Worm (Caenorhabditis elegans) whole organism, L4 larva: ENCODE data around the gene hsp-12.6.
A peak's percentile ranks its signal among the peaks of the same experiment; 100 is the strongest.

Experiments used
- D1046.2 ChIP-seq: fragments of 200-800 bp; sonication (Bioruptor generic); IDR thresholded peaks from 2 replicates; pipeline ENCODE4 v1.3.6; 2022; ENCODE audit warnings: missing genetic modification characterization, missing compliant biosample characterization
- F44E2.7 ChIP-seq: fragments of 200-800 bp; sonication (Bioruptor generic); IDR thresholded peaks from 2 replicates; pipeline ENCODE4 v2.1.2; 2022; ENCODE audit warnings: missing genetic modification characterization, missing compliant biosample characterization
- R02D3.7 ChIP-seq: fragments of 150-350 bp; sonication (generic microtip); optimal IDR thresholded peaks from 3 replicates; lab custom pipeline; 2014; ENCODE audit warnings: missing biosample characterization, missing genetic modification characterization
- T20F7.1 ChIP-seq: fragments of 200-800 bp; sonication (Bioruptor generic); optimal IDR thresholded peaks from 2 replicates; lab custom pipeline; 2018; ENCODE audit warnings: mild to moderate bottlenecking, missing genetic modification characterization, missing compliant biosample characterization
- Y48G9A.11 ChIP-seq: fragments of 200-800 bp; sonication (Bioruptor generic); IDR thresholded peaks from 2 replicates; pipeline ENCODE4 v1.3.6; 2022; ENCODE audit warnings: missing genetic modification reagents, missing genetic modification characterization, missing compliant biosample characterization
- aha-1 ChIP-seq: fragments of 150-350 bp; peaks from one replicate; lab custom pipeline; 2014; ENCODE audit warnings: missing biosample characterization, missing genetic modification characterization
- aly-2 ChIP-seq: sonication (generic microtip); optimal IDR thresholded peaks from 2 replicates; lab custom pipeline; 2018; ENCODE audit warnings: missing biosample characterization, missing genetic modification characterization
- attf-4 ChIP-seq: sonication (generic microtip); optimal IDR thresholded peaks from 3 replicates; lab custom pipeline; 2017; ENCODE audit warnings: missing biosample characterization, missing genetic modification characterization
- ceh-28 ChIP-seq: fragments of 150-350 bp; optimal IDR thresholded peaks from 2 replicates; lab custom pipeline; 2014; ENCODE audit warnings: missing biosample characterization, missing genetic modification reagents, missing genetic modification characterization
- ceh-32 ChIP-seq: sonication (generic microtip); optimal IDR thresholded peaks from 2 replicates; lab custom pipeline; 2016; ENCODE audit warnings: mild to moderate bottlenecking, missing genetic modification characterization, missing compliant biosample characterization; ENCODE audit not compliant: poor library complexity
- ceh-44 ChIP-seq: fragments of 200-800 bp; sonication (Bioruptor generic); IDR thresholded peaks from 2 replicates; pipeline ENCODE4 v1.3.6; 2022; ENCODE audit warnings: missing genetic modification reagents, missing genetic modification characterization, missing compliant biosample characterization
- ceh-82 ChIP-seq: sonication (generic microtip); optimal IDR thresholded peaks from 2 replicates; lab custom pipeline; 2017; ENCODE audit warnings: missing biosample characterization, missing genetic modification characterization
- ces-1 ChIP-seq: fragments of 150-350 bp; sonication (generic microtip); optimal IDR thresholded peaks from 4 replicates; lab custom pipeline; 2014; ENCODE audit warnings: missing biosample characterization, missing genetic modification reagents, missing genetic modification characterization
- ctbp-1 ChIP-seq: fragments of 200-800 bp; sonication (Bioruptor generic); IDR thresholded peaks from 2 replicates; pipeline ENCODE4 v1.3.6; 2022; ENCODE audit warnings: missing genetic modification reagents, missing genetic modification characterization, missing compliant biosample characterization
- daf-19 ChIP-seq: fragments of 200-800 bp; sonication (Bioruptor generic); conservative IDR thresholded peaks from 2 replicates; pipeline ENCODE4 v1.3.6; 2022; ENCODE audit warnings: missing genetic modification characterization, missing compliant biosample characterization
- daf-8 ChIP-seq: fragments of 200-800 bp; sonication (Bioruptor generic); IDR thresholded peaks from 2 replicates; pipeline ENCODE4 v1.3.6; 2022; ENCODE audit warnings: missing genetic modification characterization, missing compliant biosample characterization
- dmd-6 ChIP-seq: fragments of 200-800 bp; sonication (Bioruptor generic); IDR thresholded peaks from 2 replicates; pipeline ENCODE4 v1.3.6; 2022; ENCODE audit warnings: missing genetic modification reagents, missing genetic modification characterization, missing compliant biosample characterization
- dmd-8 ChIP-seq: fragments of 200-800 bp; sonication (Bioruptor generic); IDR thresholded peaks from 2 replicates; pipeline ENCODE4 v1.3.6; 2022; ENCODE audit warnings: missing genetic modification characterization, missing compliant biosample characterization
- dpl-1 ChIP-seq: fragments of 150-350 bp; optimal IDR thresholded peaks from 2 replicates; lab custom pipeline; 2014; ENCODE audit warnings: missing biosample characterization, missing genetic modification reagents, missing genetic modification characterization
- egl-43 ChIP-seq: fragments of 200-800 bp; sonication (Bioruptor generic); IDR thresholded peaks from 2 replicates; pipeline ENCODE4 v1.3.6; 2022; ENCODE audit warnings: missing genetic modification reagents, missing genetic modification characterization, missing compliant biosample characterization
- fos-1 ChIP-seq: fragments of 150-350 bp; optimal IDR thresholded peaks from 2 replicates; lab custom pipeline; 2014; ENCODE audit warnings: missing biosample characterization, missing genetic modification characterization
- gei-8 ChIP-seq: fragments of 200-800 bp; sonication (Bioruptor generic); optimal IDR thresholded peaks from 2 replicates; lab custom pipeline; 2018; ENCODE audit warnings: mild to moderate bottlenecking, missing genetic modification characterization, missing compliant biosample characterization
- hlh-30 ChIP-seq: sonication (generic microtip); optimal IDR thresholded peaks from 2 replicates; lab custom pipeline; 2017; ENCODE audit warnings: antibody characterized with exemption, mild to moderate bottlenecking, missing genetic modification characterization, missing compliant biosample characterization; ENCODE audit not compliant: insufficient read depth
- lin-13 ChIP-seq: fragments of 150-350 bp; optimal IDR thresholded peaks from 2 replicates; lab custom pipeline; 2014; ENCODE audit warnings: missing biosample characterization, missing genetic modification reagents, missing genetic modification characterization
- lin-15B ChIP-seq: fragments of 150-350 bp; sonication (generic microtip); optimal IDR thresholded peaks from 3 replicates; lab custom pipeline; 2014; ENCODE audit warnings: missing biosample characterization, missing genetic modification characterization
- lin-29 ChIP-seq: fragments of 200-800 bp; sonication (Bioruptor generic); IDR thresholded peaks from 2 replicates; pipeline ENCODE4 v1.3.6; 2022; ENCODE audit warnings: missing genetic modification reagents, missing genetic modification characterization, missing compliant biosample characterization
- lin-38 ChIP-seq: fragments of 200-800 bp; sonication (Bioruptor generic); IDR thresholded peaks from 2 replicates; pipeline ENCODE4 v1.3.6; 2022; ENCODE audit warnings: missing genetic modification reagents, missing genetic modification characterization, missing compliant biosample characterization
- lir-3 ChIP-seq: sonication (generic microtip); optimal IDR thresholded peaks from 2 replicates; lab custom pipeline; 2016; ENCODE audit warnings: mild to moderate bottlenecking, missing genetic modification characterization, missing compliant biosample characterization
- madf-5 ChIP-seq, 2 experiments: fragments of 200-800 bp; sonication (Bioruptor generic); IDR thresholded peaks; 2 replicates each; pipeline ENCODE4 v1.3.6; 2022; ENCODE audit warnings: missing compliant biosample characterization in 2 of 2, missing genetic modification characterization in 2 of 2
- madf-9 ChIP-seq: fragments of 200-800 bp; sonication (Bioruptor generic); conservative IDR thresholded peaks from 2 replicates; pipeline ENCODE4 v1.3.6; 2022; ENCODE audit warnings: missing genetic modification reagents, missing genetic modification characterization, missing compliant biosample characterization
- mdl-1 ChIP-seq, 2 experiments: fragments of 150-350 bp in 1 of 2; sonication (generic microtip) in 1 of 2; optimal IDR thresholded peaks; 2 replicates each; lab custom pipeline; 2014 to 2017; ENCODE audit warnings: missing biosample characterization in 2 of 2, missing genetic modification characterization in 2 of 2
- nhr-237 ChIP-seq: sonication (generic microtip); optimal IDR thresholded peaks from 2 replicates; lab custom pipeline; 2017; ENCODE audit warnings: missing biosample characterization, missing genetic modification characterization
- nhr-25 ChIP-seq: sonication (generic microtip); optimal IDR thresholded peaks from 2 replicates; lab custom pipeline; 2017; ENCODE audit warnings: missing genetic modification characterization, mild to moderate bottlenecking, missing compliant biosample characterization, antibody characterized with exemption, moderate library complexity, borderline replicate concordance; ENCODE audit not compliant: insufficient read depth
- nhr-41 ChIP-seq: fragments of 200-800 bp; sonication (Bioruptor generic); IDR thresholded peaks from 2 replicates; pipeline ENCODE4 v1.3.6; 2022; ENCODE audit warnings: missing genetic modification reagents, missing genetic modification characterization, missing compliant biosample characterization
- nhr-48 ChIP-seq: sonication (generic microtip); optimal IDR thresholded peaks from 2 replicates; lab custom pipeline; 2016; ENCODE audit warnings: mild to moderate bottlenecking, missing genetic modification characterization, missing compliant biosample characterization
- nhr-6 ChIP-seq: fragments of 150-350 bp; optimal IDR thresholded peaks from 2 replicates; lab custom pipeline; 2014; ENCODE audit warnings: missing biosample characterization, missing genetic modification characterization
- pha-4 ChIP-seq, 2 experiments: fragments of 150-350 bp in 1 of 2; fragments of 200-800 bp in 1 of 2; sonication (Bioruptor generic) in 1 of 2; IDR thresholded peaks in 1 of 2; optimal IDR thresholded peaks in 1 of 2; 2 replicates each; pipeline versions ENCODE4 v1.3.6 to Lab custom; 2014 to 2022; ENCODE audit warnings: missing genetic modification characterization in 2 of 2, missing genetic modification reagents in 2 of 2, missing biosample characterization in 1 of 2, missing compliant biosample characterization in 1 of 2
- saeg-2 ChIP-seq: fragments of 200-800 bp; sonication (Bioruptor generic); IDR thresholded peaks from 2 replicates; pipeline ENCODE4 v1.3.6; 2022; ENCODE audit warnings: missing genetic modification reagents, missing genetic modification characterization, missing compliant biosample characterization
- sdz-12 ChIP-seq: fragments of 200-800 bp; sonication (Bioruptor generic); optimal IDR thresholded peaks from 2 replicates; lab custom pipeline; 2018; ENCODE audit warnings: mild to moderate bottlenecking, missing genetic modification characterization, missing compliant biosample characterization
- snpc-1.2 ChIP-seq: fragments of 200-800 bp; sonication (Bioruptor generic); IDR thresholded peaks from 2 replicates; pipeline ENCODE4 v1.3.6; 2022; ENCODE audit warnings: missing genetic modification reagents, missing genetic modification characterization, missing compliant biosample characterization
- spr-3 ChIP-seq: fragments of 200-800 bp; sonication (Bioruptor generic); optimal IDR thresholded peaks from 2 replicates; lab custom pipeline; 2018; ENCODE audit warnings: mild to moderate bottlenecking, missing genetic modification characterization, missing compliant biosample characterization
- tag-97 ChIP-seq: fragments of 200-800 bp; sonication (Bioruptor generic); IDR thresholded peaks from 2 replicates; pipeline ENCODE4 v1.3.6; 2022; ENCODE audit warnings: missing genetic modification characterization, missing compliant biosample characterization
- unc-130 ChIP-seq: sonication (generic microtip); optimal IDR thresholded peaks from 2 replicates; lab custom pipeline; 2016; ENCODE audit warnings: missing genetic modification reagents, missing genetic modification characterization, missing compliant biosample characterization
- unc-39 ChIP-seq: sonication (generic microtip); optimal IDR thresholded peaks from 2 replicates; lab custom pipeline; 2017; ENCODE audit warnings: missing biosample characterization, missing genetic modification characterization
- unc-62 ChIP-seq, 3 experiments: fragments of 150-350 bp in 1 of 3; sonication (generic microtip); optimal IDR thresholded peaks in 2 of 3; peaks in 1 of 3; 1 replicate in 1 of 3; 2 replicates in 2 of 3; lab custom pipeline; 2014 to 2017; ENCODE audit warnings: missing biosample characterization in 3 of 3, missing genetic modification characterization in 3 of 3, missing genetic modification reagents in 3 of 3, missing genotype in 1 of 3
- vab-7 ChIP-seq: fragments of 200-800 bp; sonication (Bioruptor generic); IDR thresholded peaks from 2 replicates; pipeline ENCODE4 v1.3.6; 2022; ENCODE audit warnings: missing genetic modification reagents, missing genetic modification characterization, missing compliant biosample characterization
- zfp-2 ChIP-seq: sonication (generic microtip); optimal IDR thresholded peaks from 2 replicates; lab custom pipeline; 2016; ENCODE audit warnings: mild to moderate bottlenecking, missing genetic modification characterization, missing compliant biosample characterization
- zip-2 ChIP-seq: fragments of 150-350 bp; optimal IDR thresholded peaks from 2 replicates; lab custom pipeline; 2014; ENCODE audit warnings: missing biosample characterization, missing genetic modification characterization
- ztf-11 ChIP-seq: fragments of 150-350 bp; optimal IDR thresholded peaks from 2 replicates; lab custom pipeline; 2014; ENCODE audit warnings: missing biosample characterization, missing genetic modification characterization
- ztf-7 ChIP-seq: fragments of 150-350 bp; optimal IDR thresholded peaks from 2 replicates; lab custom pipeline; 2014; ENCODE audit warnings: missing biosample characterization, missing genetic modification characterization

Gene hsp-12.6

DNA sequence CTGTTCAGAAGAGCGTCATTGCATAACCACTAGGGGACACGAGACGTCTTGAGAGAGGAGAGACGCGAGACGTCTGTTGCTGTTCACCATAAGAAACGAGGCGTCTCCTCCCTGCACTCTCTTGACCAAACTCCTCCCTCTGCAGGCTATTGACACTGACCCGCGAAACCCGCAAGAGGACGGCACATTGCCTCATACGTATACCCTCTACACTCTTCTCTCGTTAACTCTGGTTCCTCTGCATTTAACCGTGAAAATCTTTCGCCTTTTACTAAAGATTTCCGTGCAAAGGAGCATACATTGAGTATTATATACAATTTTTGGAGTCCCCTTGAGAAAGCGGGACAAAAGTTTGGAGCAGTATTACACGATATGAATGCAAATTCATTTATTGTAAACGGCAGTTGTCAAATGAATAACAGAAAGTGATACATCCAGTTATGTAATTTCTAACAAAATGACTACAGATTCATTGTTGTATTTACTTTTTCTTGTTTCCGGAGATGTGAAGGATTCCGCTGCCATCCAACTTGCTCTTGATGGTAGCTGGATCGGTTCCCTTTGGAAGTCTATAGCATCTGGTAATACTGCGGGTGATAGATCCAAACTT is 2.5 kb downstream of the hsp-12.6 start (continued):
- TF ChIP-seq T20F7.1 (GFP tag; lab: Kevin White, UChicago) (peak; percentile 87), zip-2 (tag; lab: Kevin White, UChicago) (peak; percentile 74), unc-62 (GFP tag; optimal IDR thresholded peaks at IDR 0.05 in 1 of 2; lab: Kevin White, UChicago) (peak; percentile 42 to 98), unc-62 (tag; optimal IDR thresholded peaks at IDR 0.05; lab: Kevin White, UChicago) (no peak), Y48G9A.11 (peak; percentile 67), spr-3 (GFP tag; lab: Kevin White, UChicago) (peak; percentile 55), tag-97 (GFP tag; lab: Robert Waterston, UW) (no peak), F44E2.7 (no peak), fos-1 (tag; lab: Kevin White, UChicago) (no peak), saeg-2 (GFP tag; lab: Robert Waterston, UW) (no peak), ceh-32 (tag; lab: Kevin White, UChicago) (peak; percentile 53), nhr-6 (tag; lab: Kevin White, UChicago) (peak; percentile 80), dmd-8 (GFP tag; lab: Robert Waterston, UW) (no peak), lin-13 (peak; percentile 91), ztf-7 (tag; lab: Kevin White, UChicago) (peak; percentile 63), dmd-6 (peak; percentile 90), unc-130 (GFP tag; lab: Kevin White, UChicago) (peak; percentile 78), madf-9 (GFP tag; lab: Robert Waterston, UW) (peak; percentile 46; the same call in 1 of the 2 replicates), nhr-41 (GFP tag; lab: Robert Waterston, UW) (no peak), daf-19 (GFP tag; lab: Robert Waterston, UW) (peak; percentile 72; the same call in 1 of the 2 replicates), lin-29 (no peak), daf-8 (no peak), gei-8 (peak; percentile 80), attf-4 (no peak), ceh-82 (no peak), aly-2 (tag; lab: Kevin White, UChicago) (no peak), R02D3.7 (tag; lab: Kevin White, UChicago) (no peak), ctbp-1 (GFP tag; lab: Robert Waterston, UW) (peak; percentile 89), hlh-30 (tag; lab: Kevin White, UChicago) (peak; percentile 90), lin-15B (tag; lab: Kevin White, UChicago) (no peak), vab-7 (GFP tag; lab: Robert Waterston, UW) (no peak; the same call in 1 of the 2 replicates), madf-5 (GFP tag; IDR thresholded peaks at IDR 0.05; lab: Robert Waterston, UW) (no peak), dpl-1 (GFP tag; lab: Kevin White, UChicago) (peak; percentile 79), lin-38 (GFP tag; lab: Robert Waterston, UW) (peak; percentile 86), nhr-237 (tag; lab: Kevin White, UChicago) (peak; percentile 52), ceh-28 (tag; lab: Kevin White, UChicago) (no peak), snpc-1.2 (GFP tag; lab: Robert Waterston, UW) (peak; percentile 94), mdl-1 (tag; optimal IDR thresholded peaks at IDR 0.05; lab: Kevin White, UChicago) (peak; percentile 72 to 95), nhr-25 (peak; percentile 95), ztf-11 (tag; lab: Kevin White, UChicago) (no peak), unc-39 (no peak), pha-4 (GFP tag; IDR thresholded peaks at IDR 0.05; lab: Robert Waterston, UW) (peak; percentile 68), pha-4 (tag; optimal IDR thresholded peaks at IDR 0.05; lab: Kevin White, UChicago) (peak; percentile 74), aha-1 (tag; lab: Kevin White, UChicago) (peak; percentile 91), sdz-12 (no peak), lir-3 (tag; lab: Kevin White, UChicago) (no peak), nhr-48 (tag; lab: Kevin White, UChicago) (peak; percentile 85), zfp-2 (tag; lab: Kevin White, UChicago) (peak; percentile 56), ces-1 (GFP tag; lab: Kevin White, UChicago) (peak; percentile 23), ceh-44 (GFP tag; lab: Robert Waterston, UW) (0 out of 2 replicates have a peak, but pooled peaks have one; percentile 47), D1046.2 (GFP tag; lab: Robert Waterston, UW) (no peak), egl-43 (peak; percentile 84)
